Fruit fly (Drosophila melanogaster) whole organism, prepupa: ENCODE data around the gene Npc2d.
A peak's percentile ranks its signal among the peaks of the same experiment; 100 is the strongest.

Source experiments
- CG10669 ChIP-seq: fragments of 200-800 bp; sonication (Bioruptor generic); optimal IDR thresholded peaks from 3 replicates; lab custom pipeline; 2018; ENCODE audit warnings: missing biosample characterization, mild to moderate bottlenecking, missing genetic modification characterization, moderate library complexity
- CG11294 ChIP-seq: fragments of 200-800 bp; sonication (Bioruptor generic); IDR thresholded peaks from 2 replicates; pipeline ENCODE4 v1.3.6; 2022; ENCODE audit warnings: missing biosample characterization, missing genetic modification characterization
- CG15336 ChIP-seq: fragments of 200-800 bp; sonication (Bioruptor generic); IDR thresholded peaks from 2 replicates; pipeline ENCODE4 v1.3.6; 2022; ENCODE audit warnings: missing biosample characterization, missing genetic modification characterization
- CG16779 ChIP-seq: fragments of 200-800 bp; sonication (Bioruptor generic); optimal IDR thresholded peaks from 3 replicates; lab custom pipeline; 2017; ENCODE audit warnings: missing biosample characterization, mild to moderate bottlenecking, missing genetic modification characterization
- CG3032 ChIP-seq: fragments of 200-800 bp; optimal IDR thresholded peaks from 2 replicates; lab custom pipeline; 2019; ENCODE audit warnings: missing biosample characterization, mild to moderate bottlenecking, missing genetic modification characterization, moderate library complexity
- CG31627 ChIP-seq: fragments of 200-800 bp; sonication (Bioruptor generic); optimal IDR thresholded peaks from 3 replicates; lab custom pipeline; 2016; ENCODE audit warnings: missing biosample characterization, missing genetic modification characterization
- CG34406 ChIP-seq: fragments of 200-800 bp; sonication (Bioruptor generic); optimal IDR thresholded peaks from 3 replicates; lab custom pipeline; 2016; ENCODE audit warnings: missing biosample characterization, missing genetic modification characterization
- CG6163 ChIP-seq: fragments of 200-800 bp; sonication (Bioruptor generic); IDR thresholded peaks from 3 replicates; pipeline ENCODE4 v1.3.6; 2022; ENCODE audit warnings: missing biosample characterization, missing genetic modification characterization
- CG6276 ChIP-seq: fragments of 200-800 bp; sonication (Bioruptor generic); optimal IDR thresholded peaks from 2 replicates; lab custom pipeline; 2017; ENCODE audit warnings: missing biosample characterization, mild to moderate bottlenecking, missing genetic modification characterization
- CG6792 ChIP-seq: fragments of 200-800 bp; sonication (Bioruptor generic); optimal IDR thresholded peaks from 3 replicates; lab custom pipeline; 2016; ENCODE audit warnings: missing biosample characterization, missing genetic modification characterization
- CG6808 ChIP-seq: fragments of 200-800 bp; sonication (Bioruptor generic); optimal IDR thresholded peaks from 3 replicates; lab custom pipeline; 2017; ENCODE audit warnings: missing biosample characterization, missing genetic modification characterization, mild to moderate bottlenecking, moderate library complexity, missing genetic modification reagents
- CG6854 ChIP-seq: fragments of 200-800 bp; sonication (Bioruptor generic); optimal IDR thresholded peaks from 2 replicates; lab custom pipeline; 2017; ENCODE audit warnings: missing biosample characterization, mild to moderate bottlenecking, missing genetic modification characterization
- CG7368 ChIP-seq: fragments of 200-800 bp; sonication (Bioruptor generic); optimal IDR thresholded peaks from 3 replicates; lab custom pipeline; 2016; ENCODE audit warnings: missing biosample characterization, missing genetic modification characterization
- CG8119 ChIP-seq: fragments of 200-800 bp; sonication (Bioruptor generic); IDR thresholded peaks from 3 replicates; pipeline ENCODE4 v1.3.6; 2022; ENCODE audit warnings: missing biosample characterization, missing genetic modification characterization
- Eip78C ChIP-seq: fragments of 200-800 bp; sonication (Bioruptor generic); peaks from one replicate; lab custom pipeline; 2016; ENCODE audit warnings: missing biosample characterization, missing genetic modification characterization
- Eip93F ChIP-seq: fragments of 200-800 bp; sonication (Bioruptor generic); optimal IDR thresholded peaks from 2 replicates; lab custom pipeline; 2016; ENCODE audit warnings: missing biosample characterization, mild to moderate bottlenecking, missing genetic modification characterization
- Ets96B ChIP-seq: fragments of 200-800 bp; optimal IDR thresholded peaks from 2 replicates; lab custom pipeline; 2019; ENCODE audit warnings: missing biosample characterization, mild to moderate bottlenecking, missing genetic modification characterization, moderate library complexity
- Gug ChIP-seq: fragments of 200-800 bp; sonication (Bioruptor generic); IDR thresholded peaks from 2 replicates; pipeline ENCODE4 v1.3.6; 2022; ENCODE audit warnings: missing biosample characterization, missing genetic modification characterization
- Lpt ChIP-seq: fragments of 200-800 bp; sonication (Bioruptor generic); optimal IDR thresholded peaks from 3 replicates; lab custom pipeline; 2016; ENCODE audit warnings: missing biosample characterization, missing genetic modification characterization
- Met ChIP-seq: fragments of 200-800 bp; sonication (Bioruptor generic); optimal IDR thresholded peaks from 3 replicates; lab custom pipeline; 2016; ENCODE audit warnings: missing biosample characterization, missing genetic modification characterization
- Sox102F ChIP-seq: fragments of 200-800 bp; sonication (Bioruptor generic); optimal IDR thresholded peaks from 2 replicates; lab custom pipeline; 2016; ENCODE audit warnings: missing biosample characterization, mild to moderate bottlenecking, missing genetic modification characterization
- Sox15 ChIP-seq: fragments of 200-800 bp; sonication (Bioruptor generic); optimal IDR thresholded peaks from 3 replicates; lab custom pipeline; 2016; ENCODE audit warnings: missing biosample characterization, missing genetic modification characterization
- achi ChIP-seq: fragments of 200-800 bp; sonication (Bioruptor generic); optimal IDR thresholded peaks from 3 replicates; lab custom pipeline; 2016; ENCODE audit warnings: missing biosample characterization, missing genetic modification characterization
- cyc ChIP-seq: fragments of 200-800 bp; sonication (Bioruptor generic); optimal IDR thresholded peaks from 3 replicates; lab custom pipeline; 2016; ENCODE audit warnings: missing biosample characterization, missing genetic modification characterization
- eg ChIP-seq: fragments of 200-800 bp; sonication (Bioruptor generic); IDR thresholded peaks from 3 replicates; pipeline ENCODE4 v1.3.6; 2022; ENCODE audit warnings: missing biosample characterization, missing genetic modification characterization
- esn ChIP-seq: fragments of 200-800 bp; sonication (Bioruptor generic); optimal IDR thresholded peaks from 2 replicates; lab custom pipeline; 2016; ENCODE audit warnings: missing biosample characterization, mild to moderate bottlenecking, missing genetic modification characterization, moderate library complexity
- fd85E ChIP-seq: fragments of 200-800 bp; sonication (Bioruptor generic); optimal IDR thresholded peaks from 3 replicates; lab custom pipeline; 2016; ENCODE audit warnings: missing biosample characterization, missing genetic modification characterization
- fkh ChIP-seq: fragments of 200-800 bp; sonication (Bioruptor generic); optimal IDR thresholded peaks from 3 replicates; lab custom pipeline; 2017; ENCODE audit warnings: missing biosample characterization, mild to moderate bottlenecking, missing genetic modification characterization, moderate library complexity
- net ChIP-seq: fragments of 200-800 bp; sonication (Bioruptor generic); optimal IDR thresholded peaks from 3 replicates; lab custom pipeline; 2016; ENCODE audit warnings: missing biosample characterization, missing genetic modification characterization
- spab ChIP-seq: fragments of 200-800 bp; sonication (Bioruptor generic); optimal IDR thresholded peaks from 2 replicates; lab custom pipeline; 2017; ENCODE audit warnings: missing biosample characterization, mild to moderate bottlenecking, missing genetic modification characterization, missing genetic modification reagents
- ss ChIP-seq, 2 experiments: fragments of 200-800 bp; sonication (Bioruptor generic); optimal IDR thresholded peaks; 2 replicates in 1 of 2; 3 replicates in 1 of 2; lab custom pipeline; 2017 to 2018; ENCODE audit warnings: mild to moderate bottlenecking in 2 of 2, missing biosample characterization in 2 of 2, missing genetic modification characterization in 2 of 2, moderate library complexity in 1 of 2
- topi ChIP-seq: fragments of 200-800 bp; sonication (Bioruptor generic); optimal IDR thresholded peaks from 3 replicates; lab custom pipeline; 2016; ENCODE audit warnings: missing biosample characterization, missing genetic modification characterization
- vri ChIP-seq: fragments of 200-800 bp; sonication (Bioruptor generic); optimal IDR thresholded peaks from 3 replicates; lab custom pipeline; 2016; ENCODE audit warnings: missing biosample characterization, mild to moderate bottlenecking, missing genetic modification characterization

The Npc2d gene

dm6 chr3R:10095765-10096164 is 39.9 kb upstream of the Npc2d start:
- TF ChIP-seq fkh (GFP tag; lab: Kevin White, UChicago): no peak
- no peak for TF ChIP-seq CG31627 (GFP tag; lab: Kevin White, UChicago)
- TF ChIP-seq CG8119 (GFP tag; lab: Robert Waterston, UW): no peak
- no peak for TF ChIP-seq cyc
- no peak for TF ChIP-seq CG3032 (tag; lab: Kevin White, UChicago)
- no peak for TF ChIP-seq vri (GFP tag; lab: Kevin White, UChicago)
- no peak for TF ChIP-seq Sox15 (GFP tag; lab: Kevin White, UChicago)
- TF ChIP-seq Met: no peak
- no peak for TF ChIP-seq topi
- no peak for TF ChIP-seq CG11294 (GFP tag; lab: Robert Waterston, UW)
- TF ChIP-seq Eip93F (GFP tag; lab: Kevin White, UChicago): no peak
- no peak for TF ChIP-seq Sox102F (GFP tag; lab: Kevin White, UChicago)
- TF ChIP-seq CG10669 (GFP tag; lab: Kevin White, UChicago): no peak
- TF ChIP-seq CG15336 (GFP tag; lab: Robert Waterston, UW): no peak
- TF ChIP-seq CG6163 (GFP tag; lab: Robert Waterston, UW): no peak
- TF ChIP-seq Eip78C (GFP tag; lab: Kevin White, UChicago): no peak
- no peak for TF ChIP-seq Lpt
- TF ChIP-seq CG6792 (GFP tag; lab: Kevin White, UChicago): no peak
- no peak for TF ChIP-seq CG34406 (GFP tag; lab: Kevin White, UChicago)
- TF ChIP-seq achi: no peak

DNA sequence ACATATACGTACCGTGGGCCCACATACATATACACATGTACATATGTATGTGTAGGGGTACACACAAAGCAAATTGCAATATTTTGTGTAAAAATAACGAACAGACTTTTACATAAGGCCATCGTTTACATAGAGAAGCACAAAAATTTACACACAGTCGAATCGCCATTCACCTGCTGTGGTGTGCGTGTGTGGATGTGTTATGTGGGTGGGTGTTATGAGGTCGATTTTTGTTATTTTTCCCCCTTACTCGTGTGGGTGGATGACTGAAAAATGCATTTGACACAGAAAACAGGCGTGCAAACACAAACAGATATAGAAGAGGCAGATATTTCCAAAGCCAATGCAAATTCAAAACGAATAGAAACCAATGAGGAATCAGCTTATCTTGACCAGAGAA is 39.2 kb upstream of the Npc2d start:
- TF ChIP-seq Eip93F (GFP tag; lab: Kevin White, UChicago) (no peak), fd85E (GFP tag; lab: Kevin White, UChicago) (no peak), Gug (no peak)

DNA sequence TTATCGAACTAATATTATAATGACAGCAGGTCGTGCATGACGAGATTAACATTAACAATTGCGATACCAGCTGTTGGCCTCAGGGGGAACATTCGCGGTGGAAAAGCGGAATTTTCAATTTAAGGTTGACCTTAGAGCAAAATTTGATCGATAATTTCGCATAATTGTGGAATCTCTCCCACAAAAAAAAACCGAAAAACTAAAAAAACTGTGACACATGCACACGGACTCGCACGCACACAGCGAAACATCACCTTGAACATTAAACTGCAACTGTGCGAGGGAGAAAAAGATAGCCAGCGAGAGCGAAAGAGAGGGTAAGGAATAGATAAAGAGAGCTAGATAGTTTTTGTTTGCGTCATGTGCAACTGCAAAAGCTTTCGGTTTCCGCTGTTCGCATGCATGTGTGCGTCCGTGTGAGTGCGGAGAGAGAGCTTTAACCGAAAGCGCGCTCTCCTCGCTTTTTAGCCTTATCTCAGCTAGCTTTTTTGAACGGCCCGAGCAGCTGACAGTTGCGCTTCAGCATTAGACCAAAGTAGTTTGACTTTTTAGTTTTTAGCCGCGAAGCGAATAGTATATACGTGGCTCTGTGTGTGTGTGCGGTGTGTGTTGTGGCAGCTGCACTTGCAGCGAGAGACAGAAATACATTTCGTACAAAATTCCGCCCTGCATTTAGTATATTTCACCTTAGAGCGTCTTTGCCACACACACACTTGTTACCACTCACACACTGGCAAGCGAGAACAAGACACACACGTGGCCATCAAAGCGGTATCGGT is 37.6 kb upstream of the Npc2d start:
- TF ChIP-seq esn (GFP tag; lab: Kevin White, UChicago) (no peak), CG6808 (GFP tag; lab: Kevin White, UChicago) (peak; percentile 7), Sox15 (GFP tag; lab: Kevin White, UChicago) (no peak), CG16779 (tag; lab: Kevin White, UChicago) (peak; percentile 66), CG6276 (peak; percentile 12), CG8119 (GFP tag; lab: Robert Waterston, UW) (no peak; the same call in 2 of the 3 replicates), Eip78C (GFP tag; lab: Kevin White, UChicago) (peak; percentile 34), net (peak; percentile 3), eg (peak; percentile 52; the same call in 1 of the 3 replicates), Ets96B (tag; lab: Kevin White, UChicago) (no peak), CG15336 (GFP tag; lab: Robert Waterston, UW) (peak; percentile 29; the same call in 1 of the 2 replicates), fkh (GFP tag; lab: Kevin White, UChicago) (peak; percentile 38), ss (GFP tag; optimal IDR thresholded peaks at IDR 0.05; lab: Kevin White, UChicago) (peak in 1 of 2 experiments; percentile 38)

dm6 chr3R:10091513-10091912 is 35.6 kb upstream of the Npc2d start:
- TF ChIP-seq spab (GFP tag; lab: Kevin White, UChicago): no peak
- TF ChIP-seq CG7368 (GFP tag; lab: Kevin White, UChicago): no peak
- TF ChIP-seq CG15336 (GFP tag; lab: Robert Waterston, UW): no peak
- TF ChIP-seq CG34406 (GFP tag; lab: Kevin White, UChicago): no peak
- TF ChIP-seq Eip93F (GFP tag; lab: Kevin White, UChicago): no peak
- no peak for TF ChIP-seq CG11294 (GFP tag; lab: Robert Waterston, UW)
- TF ChIP-seq cyc: no peak
- no peak for TF ChIP-seq CG6854 (GFP tag; lab: Kevin White, UChicago)
- TF ChIP-seq esn (GFP tag; lab: Kevin White, UChicago): no peak
